Worm (Caenorhabditis elegans): ENCODE data around the gene dot-1.4.

DNA sequence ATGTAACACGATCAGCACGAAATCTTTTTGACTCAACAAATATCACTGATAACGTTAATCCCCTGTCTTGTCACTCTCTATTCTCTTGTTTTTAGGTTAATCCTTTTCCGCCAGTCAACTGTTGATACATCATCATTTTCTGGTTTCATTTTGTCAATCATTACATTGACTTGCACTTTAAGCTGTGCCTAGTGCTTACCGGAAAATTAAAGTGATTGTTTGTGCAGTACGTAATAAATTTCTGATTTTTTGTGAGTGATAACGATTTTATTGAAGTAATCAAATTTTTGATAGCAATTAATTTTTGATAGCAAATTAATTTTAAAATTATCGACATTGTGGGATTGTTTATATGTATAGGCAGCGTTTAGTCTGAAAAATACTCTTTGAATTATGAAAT, 22.3 kb downstream of the dot-1.4 start:
- TF ChIP-seq W03F9.2 (tag; optimal IDR thresholded peaks at IDR 0.05) (no peak), him-1 (tag; optimal IDR thresholded peaks at IDR 0.05) (no peak)
